Fruit fly (Drosophila melanogaster) whole organism, embryonic: ENCODE results near the gene Ada2a.
A peak's percentile ranks its signal among the peaks of the same experiment; 100 is the strongest.

Experiments used
- CG10543 ChIP-seq: fragments of 200-800 bp; sonication (Bioruptor generic); optimal IDR thresholded peaks from 3 replicates; lab custom pipeline; 2017; ENCODE audit warnings: missing biosample characterization, mild to moderate bottlenecking, missing genetic modification characterization, moderate library complexity
- CG12104 ChIP-seq: fragments of 200-800 bp; sonication (Bioruptor generic); optimal IDR thresholded peaks from 3 replicates; lab custom pipeline; 2016; ENCODE audit warnings: missing biosample characterization, missing genetic modification characterization
- CG13287 ChIP-seq: fragments of 200-800 bp; sonication (Bioruptor generic); IDR thresholded peaks from 2 replicates; pipeline ENCODE4 v1.3.6; 2022; ENCODE audit warnings: missing biosample characterization, missing genetic modification characterization; ENCODE audit not compliant: partially characterized antibody
- CG14441 ChIP-seq: fragments of 200-800 bp; sonication (Bioruptor generic); IDR thresholded peaks from 2 replicates; pipeline ENCODE4 v1.3.6; 2022; ENCODE audit warnings: missing biosample characterization, missing genetic modification characterization
- CG1529 ChIP-seq: fragments of 200-800 bp; sonication (Bioruptor generic); optimal IDR thresholded peaks from 3 replicates; lab custom pipeline; 2018; ENCODE audit warnings: missing biosample characterization, missing genetic modification characterization
- CG15514 ChIP-seq: fragments of 200-800 bp; sonication (Bioruptor generic); optimal IDR thresholded peaks from 3 replicates; lab custom pipeline; 2017; ENCODE audit warnings: missing biosample characterization, missing genetic modification characterization, mild to moderate bottlenecking, moderate library complexity, missing genetic modification reagents
- CG1647 ChIP-seq: fragments of 200-800 bp; sonication (Bioruptor generic); optimal IDR thresholded peaks from 3 replicates; lab custom pipeline; 2016; ENCODE audit warnings: missing biosample characterization, missing genetic modification characterization
- CG17802 ChIP-seq: fragments of 200-800 bp; sonication (Bioruptor generic); optimal IDR thresholded peaks from 2 replicates; lab custom pipeline; 2018; ENCODE audit warnings: missing biosample characterization, mild to moderate bottlenecking, missing genetic modification characterization, moderate library complexity
- CG30020 ChIP-seq: fragments of 200-800 bp; optimal IDR thresholded peaks from 2 replicates; lab custom pipeline; 2019; ENCODE audit warnings: missing biosample characterization, mild to moderate bottlenecking, missing genetic modification characterization, moderate library complexity
- CG4328 ChIP-seq: fragments of 200-800 bp; sonication (Bioruptor generic); optimal IDR thresholded peaks from 3 replicates; lab custom pipeline; 2017; ENCODE audit warnings: missing biosample characterization, missing genetic modification reagents, missing genetic modification characterization
- CG5180 ChIP-seq: fragments of 200-800 bp; sonication (Bioruptor generic); optimal IDR thresholded peaks from 3 replicates; lab custom pipeline; 2017; ENCODE audit warnings: missing biosample characterization, missing genetic modification characterization, mild to moderate bottlenecking, moderate library complexity, missing genetic modification reagents
- CG7357 ChIP-seq: fragments of 200-800 bp; sonication (Bioruptor generic); IDR thresholded peaks from 3 replicates; pipeline ENCODE4 v1.3.6; 2022; ENCODE audit warnings: missing biosample characterization, missing genetic modification characterization
- CG8765 ChIP-seq: fragments of 200-800 bp; sonication (Bioruptor generic); IDR thresholded peaks from 2 replicates; pipeline ENCODE4 v1.3.6; 2022; ENCODE audit warnings: missing biosample characterization, missing genetic modification characterization
- CG9215 ChIP-seq: fragments of 200-800 bp; sonication (Bioruptor generic); IDR thresholded peaks from 2 replicates; pipeline ENCODE4 v1.3.6; 2022; ENCODE audit warnings: missing biosample characterization, missing genetic modification characterization
- Chrac-16 ChIP-seq: fragments of 200-800 bp; sonication (Bioruptor generic); optimal IDR thresholded peaks from 3 replicates; lab custom pipeline; 2016; ENCODE audit warnings: missing biosample characterization, missing genetic modification characterization
- D ChIP-seq, 2 experiments: fragments of 200-800 bp in 1 of 2; fragments of >200 bp in 1 of 2; sonication (Bioruptor generic) in 1 of 2; optimal IDR thresholded peaks; 2 replicates in 1 of 2; 3 replicates in 1 of 2; lab custom pipeline; 2017; ENCODE audit warnings: mild to moderate bottlenecking in 1 of 2, missing biosample characterization in 1 of 2, missing genetic modification characterization in 1 of 2, missing genetic modification reagents in 1 of 2
- E2f2 ChIP-seq: fragments of 200-800 bp; sonication (Bioruptor generic); IDR thresholded peaks from 2 replicates; pipeline ENCODE4 v1.3.6; 2022; ENCODE audit warnings: missing biosample characterization, missing genetic modification characterization
- Ets65A ChIP-seq: fragments of 200-800 bp; sonication (Bioruptor generic); peaks from one replicate; lab custom pipeline; 2016; ENCODE audit warnings: missing biosample characterization, missing genetic modification characterization
- HLH4C ChIP-seq: fragments of 200-800 bp; sonication (Bioruptor generic); IDR thresholded peaks from 3 replicates; pipeline ENCODE4 v1.3.6; 2022; ENCODE audit warnings: missing biosample characterization, missing genetic modification characterization; ENCODE audit not compliant: partially characterized antibody
- HLHmδ ChIP-seq: fragments of 200-800 bp; sonication (Bioruptor generic); optimal IDR thresholded peaks from 2 replicates; lab custom pipeline; 2018; ENCODE audit warnings: missing biosample characterization, mild to moderate bottlenecking, missing genetic modification characterization, moderate library complexity
- Sry-δ ChIP-seq: fragments of 200-800 bp; sonication (Bioruptor generic); optimal IDR thresholded peaks from 2 replicates; lab custom pipeline; 2016; ENCODE audit warnings: missing biosample characterization, missing genetic modification characterization
- Tbp ChIP-seq: fragments of >200 bp; optimal IDR thresholded peaks from 2 replicates; lab custom pipeline; 2018; ENCODE audit warnings: missing biosample characterization, missing genetic modification characterization
- Trl ChIP-seq, 3 experiments: fragments of >200 bp in 2 of 3; fragments of 200-800 bp in 1 of 3; sonication (Bioruptor generic) in 1 of 3; optimal IDR thresholded peaks; 2 replicates in 1 of 3; 3 replicates in 2 of 3; lab custom pipeline; 2016 to 2017; ENCODE audit warnings: missing biosample characterization in 1 of 3, missing genetic modification characterization in 1 of 3
- YL-1 ChIP-seq: fragments of 200-800 bp; sonication (Bioruptor generic); optimal IDR thresholded peaks from 3 replicates; lab custom pipeline; 2017; ENCODE audit warnings: missing biosample characterization, mild to moderate bottlenecking, missing genetic modification characterization
- cg ChIP-seq: fragments of 200-800 bp; sonication (Bioruptor generic); optimal IDR thresholded peaks from 3 replicates; lab custom pipeline; 2019; ENCODE audit warnings: missing biosample characterization, mild to moderate bottlenecking, missing genetic modification characterization, moderate library complexity
- crol ChIP-seq: fragments of 200-800 bp; sonication (Bioruptor generic); IDR thresholded peaks from 2 replicates; pipeline ENCODE4 v1.3.6; 2022; ENCODE audit warnings: missing biosample characterization, missing genetic modification characterization
- cwo ChIP-seq: fragments of 200-800 bp; sonication (Bioruptor generic); optimal IDR thresholded peaks from 3 replicates; lab custom pipeline; 2017; ENCODE audit warnings: missing biosample characterization, missing genetic modification characterization, mild to moderate bottlenecking, moderate library complexity, missing genetic modification reagents
- ems ChIP-seq: fragments of 200-800 bp; sonication (Bioruptor generic); optimal IDR thresholded peaks from 3 replicates; lab custom pipeline; 2016; ENCODE audit warnings: missing biosample characterization, missing genetic modification characterization
- exex ChIP-seq: fragments of 200-800 bp; sonication (Bioruptor generic); optimal IDR thresholded peaks from 4 replicates; lab custom pipeline; 2018; ENCODE audit warnings: missing biosample characterization, mild to moderate bottlenecking, missing genetic modification characterization, moderate library complexity
- gcm ChIP-seq: fragments of 200-800 bp; sonication (Bioruptor generic); optimal IDR thresholded peaks from 2 replicates; lab custom pipeline; 2019; ENCODE audit warnings: missing biosample characterization, mild to moderate bottlenecking, missing genetic modification characterization, moderate library complexity
- gcm2 ChIP-seq: fragments of 200-800 bp; sonication (Bioruptor generic); optimal IDR thresholded peaks from 2 replicates; lab custom pipeline; 2016; ENCODE audit warnings: missing biosample characterization, missing genetic modification characterization
- gsb-n ChIP-seq: fragments of 200-800 bp; sonication (Bioruptor generic); optimal IDR thresholded peaks from 3 replicates; lab custom pipeline; 2018; ENCODE audit warnings: missing biosample characterization, mild to moderate bottlenecking, missing genetic modification characterization
- insv ChIP-seq, 2 experiments: fragments of 200-800 bp; sonication (Bioruptor generic); optimal IDR thresholded peaks; 3 replicates each; lab custom pipeline; 2016 to 2018; ENCODE audit warnings: missing biosample characterization in 2 of 2, missing genetic modification characterization in 2 of 2
- jing ChIP-seq: fragments of 200-800 bp; sonication (Bioruptor generic); optimal IDR thresholded peaks from 2 replicates; lab custom pipeline; 2018; ENCODE audit warnings: missing biosample characterization, mild to moderate bottlenecking, missing genetic modification characterization
- lilli ChIP-seq: fragments of 200-800 bp; sonication (Bioruptor generic); optimal IDR thresholded peaks from 3 replicates; lab custom pipeline; 2016; ENCODE audit warnings: missing biosample characterization, missing genetic modification characterization
- nerfin-1 ChIP-seq: fragments of 200-800 bp; sonication (Bioruptor generic); optimal IDR thresholded peaks from 3 replicates; lab custom pipeline; 2019; ENCODE audit warnings: missing biosample characterization, mild to moderate bottlenecking, missing genetic modification characterization, moderate library complexity
- nom ChIP-seq: fragments of 200-800 bp; sonication (Bioruptor generic); optimal IDR thresholded peaks from 2 replicates; lab custom pipeline; 2017; ENCODE audit warnings: missing biosample characterization, missing genetic modification characterization, mild to moderate bottlenecking, moderate library complexity, missing genetic modification reagents
- phol ChIP-seq: fragments of 200-800 bp; sonication (Bioruptor generic); optimal IDR thresholded peaks from 3 replicates; lab custom pipeline; 2018; ENCODE audit warnings: missing biosample characterization, mild to moderate bottlenecking, missing genetic modification characterization, moderate library complexity
- pros ChIP-seq: fragments of 200-800 bp; sonication (Bioruptor generic); optimal IDR thresholded peaks from 3 replicates; lab custom pipeline; 2019; ENCODE audit warnings: missing biosample characterization, mild to moderate bottlenecking, missing genetic modification characterization, moderate library complexity
- pzg ChIP-seq: fragments of 200-800 bp; sonication (Bioruptor generic); optimal IDR thresholded peaks from 3 replicates; lab custom pipeline; 2018; ENCODE audit warnings: missing biosample characterization, mild to moderate bottlenecking, missing genetic modification characterization, moderate library complexity
- sens ChIP-seq: fragments of 200-800 bp; sonication (Bioruptor generic); peaks from one replicate; lab custom pipeline; 2016; ENCODE audit warnings: missing biosample characterization, missing genetic modification characterization
- tll ChIP-seq, 2 experiments: fragments of 200-800 bp in 1 of 2; fragments of >200 bp in 1 of 2; sonication (Bioruptor generic) in 1 of 2; optimal IDR thresholded peaks; 2 replicates each; lab custom pipeline; 2017 to 2019; ENCODE audit warnings: missing biosample characterization in 2 of 2, missing genetic modification characterization in 2 of 2, mild to moderate bottlenecking in 1 of 2, moderate library complexity in 1 of 2
- trh ChIP-seq: fragments of 200-800 bp; sonication (Bioruptor generic); optimal IDR thresholded peaks from 2 replicates; lab custom pipeline; 2016; ENCODE audit warnings: missing biosample characterization, missing genetic modification characterization
- zen ChIP-seq: fragments of 200-800 bp; sonication (Bioruptor generic); optimal IDR thresholded peaks from 3 replicates; lab custom pipeline; 2018; ENCODE audit warnings: missing biosample characterization, mild to moderate bottlenecking, missing genetic modification characterization, moderate library complexity
- zf30C ChIP-seq: fragments of 200-800 bp; sonication (Bioruptor generic); optimal IDR thresholded peaks from 3 replicates; lab custom pipeline; 2018; ENCODE audit warnings: missing biosample characterization, mild to moderate bottlenecking, missing genetic modification characterization

Gene Ada2a

DNA sequence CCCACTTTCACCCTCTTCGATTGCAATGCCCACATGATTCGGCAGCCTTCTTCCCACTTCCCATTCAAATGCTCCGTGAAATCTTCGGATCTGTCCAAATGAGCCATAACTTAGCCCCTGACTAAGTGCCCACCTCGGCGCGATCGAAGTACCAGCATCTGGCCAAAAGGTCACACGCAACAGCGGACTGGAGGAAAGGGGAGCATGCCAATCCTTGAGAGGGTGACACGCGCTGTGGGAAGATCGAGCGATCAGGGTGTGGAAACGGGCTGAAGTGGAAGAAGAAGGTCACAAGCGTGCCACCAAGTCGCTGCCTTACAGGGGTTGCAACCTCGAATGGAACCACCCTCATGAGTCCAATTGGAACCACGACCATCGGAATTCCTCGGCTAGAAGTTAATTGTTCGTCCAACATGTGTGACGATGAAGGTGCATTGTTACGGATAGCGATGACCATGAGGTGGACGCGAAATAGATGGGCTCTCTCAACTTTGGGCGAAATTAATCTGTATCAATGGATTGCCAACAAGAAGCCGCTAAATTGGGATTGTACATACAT, 20.5 kb downstream of the Ada2a start:
- TF ChIP-seq Ets65A (GFP tag; lab: Kevin White, UChicago) = peak; percentile 66
- no peak for TF ChIP-seq CG14441 (GFP tag; lab: Robert Waterston, UW)
- TF ChIP-seq pros (GFP tag; lab: Kevin White, UChicago) = peak; percentile 81
- TF ChIP-seq nerfin-1 (tag; lab: Kevin White, UChicago) = peak; percentile 97
- TF ChIP-seq D (optimal IDR thresholded peaks at IDR 0.05; lab: Kevin White, UChicago) = peak; percentile 46
- no peak for TF ChIP-seq D (GFP tag; optimal IDR thresholded peaks at IDR 0.05; lab: Kevin White, UChicago)
- TF ChIP-seq nom (GFP tag; lab: Kevin White, UChicago) = no peak
- TF ChIP-seq CG5180 (GFP tag; lab: Kevin White, UChicago) = peak; percentile 86
- TF ChIP-seq ems (GFP tag; lab: Kevin White, UChicago) = no peak
- TF ChIP-seq gcm (GFP tag; lab: Kevin White, UChicago) = peak; percentile 72
- peak in 1 of 2 experiments; percentile 29 for TF ChIP-seq tll (GFP tag; optimal IDR thresholded peaks at IDR 0.05; lab: Kevin White, UChicago)
- TF ChIP-seq HLHmδ = peak; percentile 11
- peak in 1 of 2 experiments; percentile 84 for TF ChIP-seq insv (GFP tag; optimal IDR thresholded peaks at IDR 0.05; lab: Kevin White, UChicago)

DNA sequence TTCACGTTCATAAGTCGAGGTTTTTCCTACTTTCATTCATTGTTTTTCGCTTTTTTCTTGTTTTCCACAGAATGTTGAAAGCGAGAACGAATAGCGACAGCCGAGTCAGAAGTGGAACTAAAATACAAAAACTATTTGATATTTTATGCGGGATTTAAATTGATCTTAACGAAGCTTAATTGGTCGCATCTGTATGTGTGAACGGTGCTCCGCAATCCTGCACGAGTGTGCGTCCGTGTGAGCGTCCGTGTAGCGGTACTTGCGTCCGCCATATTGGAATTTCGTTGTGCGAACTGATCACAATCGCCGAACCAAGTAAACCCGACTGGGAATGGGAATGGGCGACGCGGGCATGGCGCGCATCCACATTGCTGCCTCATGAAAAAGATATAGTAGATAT, 23.1 kb downstream of the Ada2a start:
- peak; percentile 22 for TF ChIP-seq cg (GFP tag; lab: Kevin White, UChicago)
- TF ChIP-seq CG4328 (GFP tag; lab: Kevin White, UChicago) = no peak
- peak; percentile 70 for TF ChIP-seq phol (tag; lab: Kevin White, UChicago)
- no peak for TF ChIP-seq CG1647 (GFP tag; lab: Kevin White, UChicago)
- TF ChIP-seq gsb-n = no peak
- peak; percentile 16 for TF ChIP-seq sens (GFP tag; lab: Kevin White, UChicago)
- peak; percentile 48 for TF ChIP-seq gcm (GFP tag; lab: Kevin White, UChicago)
- no peak for TF ChIP-seq Chrac-16
- no peak for TF ChIP-seq CG12104 (GFP tag; lab: Kevin White, UChicago)
- peak; percentile 92 for TF ChIP-seq CG17802 (tag; lab: Kevin White, UChicago)

DNA sequence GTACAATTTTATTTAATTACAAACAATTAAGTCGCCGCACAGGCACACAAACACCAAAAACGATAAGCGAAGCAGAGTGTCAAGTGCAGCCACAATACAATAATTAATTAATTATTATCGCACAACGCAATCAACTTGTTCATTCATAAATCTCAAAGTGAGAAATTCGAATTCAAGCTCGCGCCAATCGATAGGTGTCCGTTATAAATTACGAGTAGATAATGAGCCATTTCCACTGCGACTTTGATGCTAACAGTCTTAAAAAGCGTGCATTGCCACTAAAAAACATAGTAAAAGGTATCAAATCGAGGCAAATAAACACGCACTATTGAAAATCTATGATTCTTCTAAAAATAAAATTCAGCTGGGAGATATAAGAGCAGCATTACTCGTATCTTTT, 25.1 kb downstream of the Ada2a start:
- TF ChIP-seq jing (GFP tag; lab: Kevin White, UChicago) = no peak
- peak; percentile 86 for TF ChIP-seq CG17802 (tag; lab: Kevin White, UChicago)
- TF ChIP-seq Tbp (GFP tag; lab: Kevin White, UChicago) = no peak
- TF ChIP-seq crol (GFP tag; lab: Robert Waterston, UW) = no peak
- TF ChIP-seq zf30C = no peak
- no peak for TF ChIP-seq Trl (optimal IDR thresholded peaks at IDR 0.05; lab: Kevin White, UChicago)
- no peak for TF ChIP-seq Trl (GFP tag; optimal IDR thresholded peaks at IDR 0.05; lab: Kevin White, UChicago)
- no peak for TF ChIP-seq CG1529 (GFP tag; lab: Kevin White, UChicago)
- no peak for TF ChIP-seq YL-1 (GFP tag; lab: Kevin White, UChicago)
- TF ChIP-seq CG13287 (GFP tag; lab: Robert Waterston, UW) = peak; percentile 43; the same call in 1 of the 2 replicates
- TF ChIP-seq trh (GFP tag; lab: Kevin White, UChicago) = no peak
- TF ChIP-seq CG15514 = peak; percentile 47
- TF ChIP-seq CG8765 (GFP tag; lab: Robert Waterston, UW) = no peak
- peak; percentile 51; the same call in 1 of the 2 replicates for TF ChIP-seq E2f2 (GFP tag; lab: Robert Waterston, UW)
- TF ChIP-seq cwo (GFP tag; lab: Kevin White, UChicago) = no peak
- TF ChIP-seq CG10543 = no peak
- no peak for TF ChIP-seq zen (tag; lab: Kevin White, UChicago)
- 0 out of 3 replicates have a peak, but pooled peaks have one; percentile 25 for TF ChIP-seq HLH4C (GFP tag; lab: Robert Waterston, UW)
- peak; percentile 21 for TF ChIP-seq CG30020
- TF ChIP-seq sens (GFP tag; lab: Kevin White, UChicago) = peak; percentile 45
- TF ChIP-seq CG9215 (GFP tag; lab: Robert Waterston, UW) = no peak
- peak; percentile 37 for TF ChIP-seq pzg (GFP tag; lab: Kevin White, UChicago)
- TF ChIP-seq gcm2 (GFP tag; lab: Kevin White, UChicago) = no peak
- peak; percentile 79 for TF ChIP-seq CG7357 (GFP tag; lab: Robert Waterston, UW)
- peak; percentile 32 for TF ChIP-seq Sry-δ (GFP tag; lab: Kevin White, UChicago)
- TF ChIP-seq lilli = no peak
- TF ChIP-seq exex (tag; lab: Kevin White, UChicago) = peak; percentile 9
